Worm (Caenorhabditis elegans): ENCODE measurements around the gene C40H1.8.

C40H1.8 gene

ce11 chrIII:9359060-9359459 is 44.5 kb downstream of the C40H1.8 start, which contains the start of gene K04H4.5:
Gene K04H4.5 (plus strand): TSS chrIII:9359360.
- TF ChIP-seq ceh-16 (tag; optimal IDR thresholded peaks at IDR 0.05) (no peak), mbf-1 (tag; optimal IDR thresholded peaks at IDR 0.05) (no peak), ceh-82 (tag; optimal IDR thresholded peaks at IDR 0.05) (no peak), ZK546.5 (tag; optimal IDR thresholded peaks at IDR 0.05) (no peak), peb-1 (tag; optimal IDR thresholded peaks at IDR 0.05) (no peak)

- no peak for TF ChIP-seq peb-1 (tag; optimal IDR thresholded peaks at IDR 0.05)
- TF ChIP-seq crh-2 (tag; optimal IDR thresholded peaks at IDR 0.05): no peak
- TF ChIP-seq R02D3.7 (tag; optimal IDR thresholded peaks at IDR 0.05): no peak
- no peak for TF ChIP-seq lsy-2 (tag; optimal IDR thresholded peaks at IDR 0.05)
- no peak for TF ChIP-seq ZK546.5 (tag; optimal IDR thresholded peaks at IDR 0.05)
- TF ChIP-seq fos-1 (tag; optimal IDR thresholded peaks at IDR 0.05): no peak
- TF ChIP-seq nhr-77 (tag; optimal IDR thresholded peaks at IDR 0.05): no peak
- TF ChIP-seq lin-13 (GFP tag; optimal IDR thresholded peaks at IDR 0.05): no peak
- no peak for TF ChIP-seq skn-1 (tag; optimal IDR thresholded peaks at IDR 0.05)
- no peak for TF ChIP-seq ztf-4 (tag; optimal IDR thresholded peaks at IDR 0.05)
- TF ChIP-seq unc-62 (GFP tag; optimal IDR thresholded peaks at IDR 0.05): no peak
- no peak for TF ChIP-seq sma-3 (GFP tag; optimal IDR thresholded peaks at IDR 0.05)
- no peak for TF ChIP-seq F13H6.1 (tag; optimal IDR thresholded peaks at IDR 0.05)
- no peak for TF ChIP-seq mdl-1 (tag; optimal IDR thresholded peaks at IDR 0.05)
Measured at ce11 chrIII:9361228-9361627, 46.7 kb downstream of the C40H1.8 start, which contains the start of gene flp-25. Gene flp-25 (plus strand): TSS chrIII:9361528.

DNA sequence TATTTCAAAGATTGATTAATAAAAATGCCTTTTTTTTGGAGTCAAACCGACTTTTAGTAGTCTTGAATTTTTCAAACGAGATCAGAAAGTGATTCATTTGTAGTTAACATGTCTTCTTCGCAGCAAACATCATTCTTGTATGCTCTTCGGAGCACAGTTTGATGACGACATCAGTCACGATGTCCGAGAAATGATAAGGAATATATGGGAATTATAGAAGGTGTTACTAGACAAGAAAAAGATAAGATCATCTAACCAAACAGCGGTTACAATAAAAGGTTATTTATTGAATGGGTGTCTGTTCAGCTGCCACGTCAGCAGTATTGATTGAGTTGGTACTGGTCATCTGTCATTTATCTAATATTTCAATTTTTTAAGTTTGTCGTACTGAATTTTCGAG is 51.9 kb downstream of the C40H1.8 start:
- no peak for TF ChIP-seq elt-3 (tag; optimal IDR thresholded peaks at IDR 0.05)
- TF ChIP-seq ceh-16 (tag; optimal IDR thresholded peaks at IDR 0.05): no peak
- no peak for TF ChIP-seq ztf-1 (GFP tag; conservative IDR thresholded peaks at IDR 0.05)
- TF ChIP-seq Y55F3AM.14 (GFP tag; optimal IDR thresholded peaks at IDR 0.05): no peak
- TF ChIP-seq ZK546.5 (tag; optimal IDR thresholded peaks at IDR 0.05): no peak
- TF ChIP-seq nhr-21 (tag; optimal IDR thresholded peaks at IDR 0.05): no peak
- no peak for TF ChIP-seq snpc-4 (tag; optimal IDR thresholded peaks at IDR 0.05)
- no peak for TF ChIP-seq lin-39 (tag; optimal IDR thresholded peaks at IDR 0.05)
- no peak for TF ChIP-seq alr-1 (tag; optimal IDR thresholded peaks at IDR 0.05)
- no peak for TF ChIP-seq peb-1 (tag; optimal IDR thresholded peaks at IDR 0.05)
- TF ChIP-seq C34F6.9 (tag; optimal IDR thresholded peaks at IDR 0.05): no peak
- no peak for TF ChIP-seq lsy-2 (tag; optimal IDR thresholded peaks at IDR 0.05)

Measured in whole organism, L2 larva.